Worm (Caenorhabditis elegans) whole organism, L1 larva: ENCODE results near the gene K08B12.1.

Experiments
- C04F5.9 ChIP-seq: sonication (generic microtip); optimal IDR thresholded peaks from 2 replicates; lab custom pipeline; 2016; ENCODE audit warnings: missing genetic modification characterization, missing compliant biosample characterization
- C16A3.4 ChIP-seq: fragments of 150-350 bp; optimal IDR thresholded peaks from 2 replicates; lab custom pipeline; 2014; ENCODE audit warnings: missing biosample characterization, missing genetic modification characterization
- F16B12.6 ChIP-seq: fragments of 150-350 bp; optimal IDR thresholded peaks from 2 replicates; lab custom pipeline; 2014; ENCODE audit warnings: missing biosample characterization, missing genetic modification characterization
- aha-1 ChIP-seq: fragments of 150-350 bp; optimal IDR thresholded peaks from 2 replicates; lab custom pipeline; 2014; ENCODE audit warnings: missing biosample characterization, missing genetic modification characterization
- blmp-1 ChIP-seq: fragments of 150-350 bp; optimal IDR thresholded peaks from 2 replicates; lab custom pipeline; 2014; ENCODE audit warnings: missing biosample characterization, missing genetic modification characterization
- ceh-63 ChIP-seq: fragments of 200-800 bp; sonication (Bioruptor generic); optimal IDR thresholded peaks from 2 replicates; lab custom pipeline; 2018; ENCODE audit warnings: mild to moderate bottlenecking, missing genetic modification characterization, missing compliant biosample characterization
- ceh-8 ChIP-seq: fragments of 200-800 bp; sonication (Bioruptor generic); optimal IDR thresholded peaks from 2 replicates; lab custom pipeline; 2018; ENCODE audit warnings: mild to moderate bottlenecking, missing genetic modification characterization, moderate library complexity, missing compliant biosample characterization
- ceh-82 ChIP-seq, 3 experiments: fragments of 150-350 bp in 1 of 3; sonication (generic microtip) in 2 of 3; optimal IDR thresholded peaks; 2 replicates each; lab custom pipeline; 2014 to 2017; ENCODE audit warnings: missing biosample characterization in 3 of 3, missing genetic modification characterization in 3 of 3
- ceh-88 ChIP-seq: fragments of 200-800 bp; sonication (Bioruptor generic); IDR thresholded peaks from 2 replicates; pipeline ENCODE4 v1.3.6; 2022; ENCODE audit warnings: missing genetic modification characterization, missing compliant biosample characterization
- ces-1 ChIP-seq: fragments of 150-350 bp; optimal IDR thresholded peaks from 2 replicates; lab custom pipeline; 2014; ENCODE audit warnings: missing biosample characterization, missing genetic modification reagents, missing genetic modification characterization
- dpl-1 ChIP-seq, 3 experiments: fragments of 150-350 bp in 2 of 3; sonication (generic microtip) in 1 of 3; optimal IDR thresholded peaks; 2 replicates each; lab custom pipeline; 2014 to 2017; ENCODE audit warnings: missing biosample characterization in 3 of 3, missing genetic modification characterization in 3 of 3, missing genetic modification reagents in 3 of 3
- efl-1 ChIP-seq, 4 experiments: fragments of 150-350 bp; optimal IDR thresholded peaks in 3 of 4; peaks in 1 of 4; 1 replicate in 1 of 4; 2 replicates in 3 of 4; lab custom pipeline; 2014; ENCODE audit warnings: missing biosample characterization in 2 of 4, missing genetic modification characterization in 2 of 4, missing genetic modification reagents in 2 of 4
- efl-3 ChIP-seq: fragments of 200-800 bp; sonication (Bioruptor generic); optimal IDR thresholded peaks from 2 replicates; lab custom pipeline; 2018; ENCODE audit warnings: mild to moderate bottlenecking, missing genetic modification characterization, missing compliant biosample characterization
- egl-13 ChIP-seq: sonication (generic microtip); optimal IDR thresholded peaks from 2 replicates; lab custom pipeline; 2016; ENCODE audit warnings: missing genotype, missing genetic modification reagents, missing genetic modification characterization, missing compliant biosample characterization
- egl-27 ChIP-seq, 2 experiments: fragments of 150-350 bp in 1 of 2; sonication (generic microtip); optimal IDR thresholded peaks; 3 replicates each; lab custom pipeline; 2017 to 2018; ENCODE audit warnings: missing biosample characterization in 2 of 2, missing genetic modification characterization in 2 of 2, missing genetic modification reagents in 2 of 2
- elt-2 ChIP-seq: sonication (generic microtip); optimal IDR thresholded peaks from 2 replicates; lab custom pipeline; 2016; ENCODE audit warnings: missing genetic modification characterization, mild to moderate bottlenecking, inconsistent platforms, missing compliant biosample characterization, missing genetic modification reagents
- elt-3 ChIP-seq, 6 experiments: fragments of 150-350 bp in 1 of 6; sonication (generic microtip); optimal IDR thresholded peaks; 2 replicates each; lab custom pipeline; 2017 to 2018; ENCODE audit warnings: missing biosample characterization in 6 of 6, missing genetic modification characterization in 6 of 6, inconsistent platforms in 1 of 6
- ets-5 ChIP-seq: fragments of 200-800 bp; sonication (Bioruptor generic); IDR thresholded peaks from 2 replicates; pipeline ENCODE4 v1.3.6; 2022; ENCODE audit warnings: missing genetic modification characterization, missing compliant biosample characterization
- hlh-17 ChIP-seq: fragments of 200-800 bp; sonication (Bioruptor generic); optimal IDR thresholded peaks from 2 replicates; lab custom pipeline; 2018; ENCODE audit warnings: missing genetic modification characterization, mild to moderate bottlenecking, missing compliant biosample characterization, moderate library complexity, borderline replicate concordance
- hpl-2 ChIP-seq: fragments of 150-350 bp; optimal IDR thresholded peaks from 2 replicates; lab custom pipeline; 2014; ENCODE audit warnings: missing biosample characterization, missing genetic modification reagents, missing genetic modification characterization
- jun-1 ChIP-seq: fragments of 150-350 bp; optimal IDR thresholded peaks from 2 replicates; lab custom pipeline; 2014; ENCODE audit warnings: missing biosample characterization, missing genetic modification reagents, missing genetic modification characterization
- lin-14 ChIP-seq: fragments of 200-800 bp; sonication (Bioruptor generic); optimal IDR thresholded peaks from 2 replicates; lab custom pipeline; 2018; ENCODE audit warnings: mild to moderate bottlenecking, missing genetic modification characterization, moderate library complexity, missing compliant biosample characterization
- lin-15B ChIP-seq: fragments of 150-350 bp; sonication (generic microtip); optimal IDR thresholded peaks from 3 replicates; lab custom pipeline; 2014; ENCODE audit warnings: missing biosample characterization, missing genetic modification characterization
- lir-3 ChIP-seq: sonication (generic microtip); optimal IDR thresholded peaks from 2 replicates; lab custom pipeline; 2016; ENCODE audit warnings: mild to moderate bottlenecking, missing genetic modification characterization, moderate library complexity, missing compliant biosample characterization; ENCODE audit not compliant: poor library complexity
- lsy-2 ChIP-seq, 2 experiments: fragments of 150-350 bp; optimal IDR thresholded peaks; 2 replicates each; lab custom pipeline; 2014; ENCODE audit warnings: missing biosample characterization in 2 of 2, missing genetic modification characterization in 2 of 2
- mab-9 ChIP-seq: fragments of 200-800 bp; sonication (Bioruptor generic); IDR thresholded peaks from 2 replicates; pipeline ENCODE4 v1.3.6; 2022; ENCODE audit warnings: missing genetic modification reagents, missing genetic modification characterization, missing compliant biosample characterization
- mdl-1 ChIP-seq, 2 experiments: fragments of 150-350 bp; optimal IDR thresholded peaks; 2 replicates each; lab custom pipeline; 2014 to 2017; ENCODE audit warnings: missing biosample characterization in 2 of 2, missing genetic modification characterization in 2 of 2, inconsistent platforms in 1 of 2
- nhr-12 ChIP-seq: sonication (generic microtip); optimal IDR thresholded peaks from 2 replicates; lab custom pipeline; 2017; ENCODE audit warnings: missing biosample characterization, missing genetic modification characterization
- nhr-28 ChIP-seq: fragments of 150-350 bp; optimal IDR thresholded peaks from 2 replicates; lab custom pipeline; 2014; ENCODE audit warnings: missing biosample characterization, missing genetic modification characterization
- nhr-71 ChIP-seq: sonication (generic microtip); optimal IDR thresholded peaks from 2 replicates; lab custom pipeline; 2016; ENCODE audit warnings: mild to moderate bottlenecking, missing genetic modification characterization, moderate library complexity, missing compliant biosample characterization
- nhr-76 ChIP-seq: sonication (generic microtip); optimal IDR thresholded peaks from 2 replicates; lab custom pipeline; 2017; ENCODE audit warnings: missing biosample characterization, missing genetic modification characterization
- nhr-85 ChIP-seq: sonication (generic microtip); peaks from one replicate; lab custom pipeline; 2016; ENCODE audit warnings: missing genetic modification characterization, inconsistent platforms, missing compliant biosample characterization
- pag-3 ChIP-seq: sonication (generic microtip); optimal IDR thresholded peaks from 2 replicates; lab custom pipeline; 2017; ENCODE audit warnings: missing genetic modification characterization, mild to moderate bottlenecking, missing compliant biosample characterization, antibody characterized with exemption, borderline replicate concordance; ENCODE audit not compliant: insufficient read depth
- skn-1 ChIP-seq: fragments of 150-350 bp; optimal IDR thresholded peaks from 2 replicates; lab custom pipeline; 2014; ENCODE audit warnings: missing biosample characterization, missing genetic modification characterization
- sox-4 ChIP-seq: sonication (generic microtip); optimal IDR thresholded peaks from 2 replicates; lab custom pipeline; 2016; ENCODE audit warnings: missing genetic modification characterization, missing compliant biosample characterization
- unc-30 ChIP-seq: sonication (generic microtip); optimal IDR thresholded peaks from 2 replicates; lab custom pipeline; 2017; ENCODE audit warnings: missing biosample characterization, missing genetic modification characterization
- unc-62 ChIP-seq: fragments of 150-350 bp; optimal IDR thresholded peaks from 2 replicates; lab custom pipeline; 2014; ENCODE audit warnings: missing biosample characterization, missing genetic modification reagents, missing genetic modification characterization
- unc-98 ChIP-seq: fragments of 200-800 bp; sonication (Bioruptor generic); IDR thresholded peaks from 2 replicates; pipeline ENCODE4 v1.3.6; 2022; ENCODE audit warnings: missing genetic modification characterization, missing compliant biosample characterization
- vab-15 ChIP-seq: sonication (generic microtip); optimal IDR thresholded peaks from 2 replicates; lab custom pipeline; 2017; ENCODE audit warnings: missing genotype, mild to moderate bottlenecking, missing genetic modification characterization, missing compliant biosample characterization
- xbp-1 ChIP-seq: sonication (generic microtip); optimal IDR thresholded peaks from 2 replicates; lab custom pipeline; 2016; ENCODE audit warnings: missing genetic modification characterization, missing compliant biosample characterization

Gene K08B12.1

DNA sequence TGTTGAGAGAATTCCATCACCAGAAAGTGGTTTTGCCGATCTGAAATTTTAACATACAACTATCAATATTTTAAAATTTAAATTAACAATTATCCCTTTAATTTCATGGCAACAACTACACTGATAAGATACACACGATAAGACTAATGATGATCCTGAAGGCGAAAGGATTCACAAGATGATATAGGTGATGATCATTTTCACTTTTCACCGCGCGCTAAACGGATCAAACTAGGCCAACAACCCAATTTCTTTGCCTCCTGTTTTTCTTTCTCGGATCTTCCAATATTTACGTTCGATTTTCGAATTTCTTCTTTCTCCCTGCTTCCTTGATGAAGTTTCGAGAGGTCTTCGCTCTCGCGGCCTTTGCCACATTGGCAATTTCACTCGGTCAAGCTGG, at the start of gene K08B12.1:
TSS of gene K08B12.1 (plus strand) at position 229 of the 400 bp plus-strand sequence.
- TF ChIP-seq skn-1 (no peak), elt-3 (tag; optimal IDR thresholded peaks at IDR 0.05; lab: Kevin White, UChicago) (peak in 1 of 6 experiments; percentile 38), ceh-82 (tag; optimal IDR thresholded peaks at IDR 0.05; lab: Kevin White, UChicago) (no peak), blmp-1 (tag; lab: Kevin White, UChicago) (peak; percentile 99), ces-1 (GFP tag; lab: Kevin White, UChicago) (no peak)

- TF ChIP-seq unc-98 (GFP tag; lab: Robert Waterston, UW) = no peak
- TF ChIP-seq F16B12.6 = no peak
- TF ChIP-seq lir-3 (tag; lab: Kevin White, UChicago) = no peak
- TF ChIP-seq ets-5 (GFP tag; lab: Robert Waterston, UW) = no peak
- no peak for TF ChIP-seq nhr-71 (tag; lab: Kevin White, UChicago)
- no peak for TF ChIP-seq nhr-12
- TF ChIP-seq lsy-2 (tag; optimal IDR thresholded peaks at IDR 0.05; lab: Kevin White, UChicago) = no peak
- TF ChIP-seq egl-13 = no peak
- TF ChIP-seq xbp-1 (tag; lab: Kevin White, UChicago) = no peak
- TF ChIP-seq jun-1 (tag; lab: Kevin White, UChicago) = peak; percentile 32
- TF ChIP-seq efl-3 = no peak
- no peak for TF ChIP-seq C04F5.9 (tag; lab: Kevin White, UChicago)
- no peak for TF ChIP-seq ceh-8 (GFP tag; lab: Kevin White, UChicago)
- no peak for TF ChIP-seq ceh-88
- TF ChIP-seq hlh-17 (GFP tag; lab: Kevin White, UChicago) = no peak
- TF ChIP-seq ces-1 (GFP tag; lab: Kevin White, UChicago) = no peak
- TF ChIP-seq C16A3.4 = no peak
- peak; percentile 23 for TF ChIP-seq elt-2 (tag; lab: Kevin White, UChicago)
These were observed 49.1 kb upstream of the K08B12.1 start for ce11 chrV:6209930-6210647.

DNA sequence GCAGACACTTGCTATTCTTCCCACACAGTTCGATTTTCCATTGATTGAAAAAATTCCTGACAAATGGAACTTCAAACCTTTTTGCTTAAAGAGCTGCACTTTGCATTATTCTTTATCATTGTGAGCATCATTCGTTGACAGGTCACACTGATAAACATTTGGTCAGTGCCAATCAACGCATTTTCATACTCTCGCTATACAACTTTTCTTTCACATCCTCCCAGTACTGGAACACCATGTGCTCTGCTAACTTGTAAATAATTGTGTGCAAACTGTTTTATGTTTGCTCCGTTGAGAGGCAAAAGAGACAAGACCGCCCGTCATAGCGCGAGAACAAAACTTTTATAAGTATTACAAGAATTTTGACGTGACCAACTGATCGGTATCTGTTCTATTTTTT, 47.7 kb upstream of the K08B12.1 start:
- TF ChIP-seq nhr-76 (tag; lab: Kevin White, UChicago) (no peak), ceh-63 (no peak), lin-14 (peak; percentile 13), elt-2 (tag; lab: Kevin White, UChicago) (peak; percentile 22), efl-1 (optimal IDR thresholded peaks at IDR 0.05; lab: Kevin White, UChicago) (no peak), efl-1 (GFP tag; optimal IDR thresholded peaks at IDR 0.05 in 1 of 2; lab: Kevin White, UChicago) (peak in 1 of 2 experiments; percentile 89), ceh-8 (GFP tag; lab: Kevin White, UChicago) (no peak), pag-3 (no peak), ces-1 (GFP tag; lab: Kevin White, UChicago) (no peak)
- TF ChIP-seq, all 84 proteins: peak for 3

DNA sequence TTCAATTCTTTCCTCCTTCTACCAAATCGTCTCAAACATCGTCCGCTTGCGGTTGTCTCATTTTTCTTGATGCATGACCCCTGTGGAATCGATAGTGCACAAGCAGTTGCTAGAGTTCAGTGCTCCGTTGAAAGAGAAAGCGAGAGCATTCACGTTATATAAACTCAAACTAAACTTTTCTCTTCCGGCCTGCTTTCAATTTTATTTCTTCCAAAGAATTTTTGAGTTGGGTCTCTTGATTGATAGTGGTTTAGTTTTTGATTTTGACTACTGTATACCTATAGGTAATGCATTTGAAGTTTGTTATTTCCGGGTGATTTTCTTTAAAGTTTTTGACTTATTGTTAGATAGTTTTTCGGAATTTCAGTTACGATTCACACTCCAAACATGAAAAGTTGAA, 46.6 kb upstream of the K08B12.1 start:
- no peak for TF ChIP-seq ceh-8 (GFP tag; lab: Kevin White, UChicago)
- no peak for TF ChIP-seq C16A3.4
- TF ChIP-seq lin-14 = peak; percentile 47
- no peak for TF ChIP-seq hlh-17 (GFP tag; lab: Kevin White, UChicago)

- TF ChIP-seq efl-1 (optimal IDR thresholded peaks at IDR 0.05; lab: Kevin White, UChicago) = no peak
- peak in 1 of 2 experiments; percentile 12 for TF ChIP-seq efl-1 (GFP tag; optimal IDR thresholded peaks at IDR 0.05 in 1 of 2; lab: Kevin White, UChicago)
- TF ChIP-seq aha-1 (tag; lab: Kevin White, UChicago) = no peak
- TF ChIP-seq lin-15B (tag; lab: Kevin White, UChicago) = no peak
- TF ChIP-seq hpl-2 (GFP tag; lab: Kevin White, UChicago) = no peak
- TF ChIP-seq nhr-28 (tag; lab: Kevin White, UChicago) = no peak
- TF ChIP-seq unc-62 (GFP tag; lab: Kevin White, UChicago) = no peak
- TF ChIP-seq egl-27 (tag; optimal IDR thresholded peaks at IDR 0.05; lab: Kevin White, UChicago) = no peak
- TF ChIP-seq mab-9 (GFP tag; lab: Robert Waterston, UW) = no peak
- TF ChIP-seq sox-4 (tag; lab: Kevin White, UChicago) = no peak
- no peak for TF ChIP-seq mdl-1 (tag; optimal IDR thresholded peaks at IDR 0.05; lab: Kevin White, UChicago)
- no peak for TF ChIP-seq vab-15 (tag; lab: Kevin White, UChicago)
- TF ChIP-seq dpl-1 (GFP tag; optimal IDR thresholded peaks at IDR 0.05; lab: Kevin White, UChicago) = no peak
- TF ChIP-seq ceh-8 (GFP tag; lab: Kevin White, UChicago) = no peak
- TF ChIP-seq unc-30 (tag; lab: Kevin White, UChicago) = no peak
- peak; percentile 42 for TF ChIP-seq blmp-1 (tag; lab: Kevin White, UChicago)
- peak; percentile 56 for TF ChIP-seq nhr-85 (tag; lab: Kevin White, UChicago)
These were observed 45.9 kb upstream of the K08B12.1 start for ce11 chrV:6213216-6213735.
